Fruit fly (Drosophila melanogaster) whole organism, wandering third instar larva: ENCODE measurements around the gene wisp.

ENCODE experiments used
- Abd-B ChIP-seq: fragments of >200 bp; optimal IDR thresholded peaks from 2 replicates; lab custom pipeline; 2017; ENCODE audit warnings: missing biosample characterization, missing genetic modification characterization
- CG32264 ChIP-seq: fragments of 200-800 bp; sonication (Bioruptor generic); optimal IDR thresholded peaks from 2 replicates; lab custom pipeline; 2016; ENCODE audit warnings: missing biosample characterization, missing genetic modification characterization
- CG9705 ChIP-seq: fragments of 200-800 bp; sonication (Bioruptor generic); optimal IDR thresholded peaks from 2 replicates; lab custom pipeline; 2018; ENCODE audit warnings: missing biosample characterization, mild to moderate bottlenecking, missing genetic modification characterization
- Dfd ChIP-seq: fragments of >200 bp; optimal IDR thresholded peaks from 2 replicates; lab custom pipeline; 2017; ENCODE audit warnings: missing biosample characterization, missing genetic modification characterization
- Dif ChIP-seq: fragments of 200-275, 200-300 bp; sonication (Bioruptor generic); optimal IDR thresholded peaks from 2 replicates; lab custom pipeline; 2018; ENCODE audit warnings: missing biosample characterization, missing genetic modification characterization; ENCODE audit not compliant: partially characterized antibody
- GATAd ChIP-seq: sonication (Bioruptor generic); optimal IDR thresholded peaks from 2 replicates; lab custom pipeline; 2016; ENCODE audit warnings: missing biosample characterization, missing genetic modification characterization
- HLH106 ChIP-seq: fragments of 200-800 bp; optimal IDR thresholded peaks from 3 replicates; lab custom pipeline; 2019; ENCODE audit warnings: missing biosample characterization, mild to moderate bottlenecking, missing genetic modification characterization, moderate library complexity
- Hnf4 ChIP-seq: fragments of 200-800 bp; sonication (Bioruptor generic); optimal IDR thresholded peaks from 2 replicates; lab custom pipeline; 2016; ENCODE audit warnings: missing biosample characterization, mild to moderate bottlenecking, missing genetic modification characterization
- Hr78 ChIP-seq: fragments of >200 bp; optimal IDR thresholded peaks from 2 replicates; lab custom pipeline; 2017; ENCODE audit warnings: missing biosample characterization, missing genetic modification characterization
- Hr83 ChIP-seq: fragments of 200-300 bp; sonication (Bioruptor generic); optimal IDR thresholded peaks from 2 replicates; lab custom pipeline; 2016; ENCODE audit warnings: missing biosample characterization, mild to moderate bottlenecking, missing genetic modification characterization, moderate library complexity; ENCODE audit not compliant: poor library complexity, severe bottlenecking
- Jra ChIP-seq: sonication (Bioruptor generic); optimal IDR thresholded peaks from 2 replicates; lab custom pipeline; 2016; ENCODE audit warnings: missing biosample characterization, missing genetic modification characterization
- Mio ChIP-seq: sonication (Bioruptor generic); optimal IDR thresholded peaks from 2 replicates; lab custom pipeline; 2016; ENCODE audit warnings: missing biosample characterization, missing genetic modification characterization
- Myc ChIP-seq: fragments of >200 bp; optimal IDR thresholded peaks from 2 replicates; lab custom pipeline; 2017
- N ChIP-seq: fragments of >200 bp; optimal IDR thresholded peaks from 2 replicates; lab custom pipeline; 2018; ENCODE audit warnings: missing biosample characterization, missing external identifiers, missing genetic modification characterization
- OdsH ChIP-seq: fragments of 200-800 bp; sonication (Bioruptor generic); optimal IDR thresholded peaks from 2 replicates; lab custom pipeline; 2016; ENCODE audit warnings: missing biosample characterization, mild to moderate bottlenecking, missing genetic modification characterization
- Rel ChIP-seq, 2 experiments: fragments of 200-800 bp; sonication (Bioruptor generic) in 1 of 2; optimal IDR thresholded peaks; 2 replicates in 1 of 2; 3 replicates in 1 of 2; lab custom pipeline; 2016 to 2019; ENCODE audit warnings: mild to moderate bottlenecking in 2 of 2, missing biosample characterization in 2 of 2, missing genetic modification characterization in 2 of 2, moderate library complexity in 1 of 2
- Sp1 ChIP-seq: fragments of 200-800 bp; sonication (Bioruptor generic); optimal IDR thresholded peaks from 3 replicates; lab custom pipeline; 2019; ENCODE audit warnings: missing biosample characterization, mild to moderate bottlenecking, missing genetic modification characterization, moderate library complexity
- Vsx2 ChIP-seq: fragments of 200-300, 225-300 bp; sonication (Bioruptor generic); optimal IDR thresholded peaks from 2 replicates; lab custom pipeline; 2018; ENCODE audit warnings: missing biosample characterization, missing genetic modification characterization; ENCODE audit not compliant: partially characterized antibody
- br ChIP-seq: fragments of 200-800 bp; sonication (Bioruptor generic); optimal IDR thresholded peaks from 2 replicates; lab custom pipeline; 2016; ENCODE audit warnings: missing biosample characterization, missing genetic modification characterization
- brk ChIP-seq: fragments of 200-800 bp; sonication (Bioruptor generic); optimal IDR thresholded peaks from 2 replicates; lab custom pipeline; 2016; ENCODE audit warnings: missing biosample characterization, mild to moderate bottlenecking, missing genetic modification characterization
- dl ChIP-seq, 2 experiments: fragments of 175-275, 200-275 bp in 1 of 2; fragments of 200-275 bp in 1 of 2; sonication (Bioruptor generic); optimal IDR thresholded peaks; lab custom pipeline; 2018; ENCODE audit warnings: mild to moderate bottlenecking in 2 of 2, missing biosample characterization in 2 of 2, missing genetic modification characterization in 2 of 2, moderate library complexity in 2 of 2; ENCODE audit not compliant: partially characterized antibody in 2 of 2, insufficient read depth in 1 of 2
- dmrt93B ChIP-seq: fragments of 200-800 bp; sonication (Bioruptor generic); optimal IDR thresholded peaks from 2 replicates; lab custom pipeline; 2018; ENCODE audit warnings: missing biosample characterization, mild to moderate bottlenecking, missing genetic modification characterization
- dsf ChIP-seq: sonication (Bioruptor generic); optimal IDR thresholded peaks from 2 replicates; lab custom pipeline; 2016; ENCODE audit warnings: missing biosample characterization, missing genetic modification characterization, borderline replicate concordance
- ey ChIP-seq: fragments of 200-800 bp; sonication (Bioruptor generic); optimal IDR thresholded peaks from 2 replicates; lab custom pipeline; 2016; ENCODE audit warnings: missing biosample characterization, missing genetic modification characterization
- foxo ChIP-seq, 2 experiments: fragments of 200-800 bp; sonication (Bioruptor generic); optimal IDR thresholded peaks; 2 replicates in 1 of 2; 3 replicates in 1 of 2; lab custom pipeline; 2016 to 2017; ENCODE audit warnings: missing biosample characterization in 2 of 2, missing genetic modification characterization in 2 of 2
- fru ChIP-seq: fragments of 200-800 bp; sonication (Bioruptor generic); optimal IDR thresholded peaks from 3 replicates; lab custom pipeline; 2016; ENCODE audit warnings: missing biosample characterization, mild to moderate bottlenecking, missing genetic modification characterization
- h ChIP-seq: fragments of 200-800 bp; sonication (Bioruptor generic); optimal IDR thresholded peaks from 3 replicates; lab custom pipeline; 2016; ENCODE audit warnings: missing biosample characterization, mild to moderate bottlenecking, missing genetic modification characterization
- jim ChIP-seq: fragments of 175-275, 200-325 bp; sonication (Bioruptor generic); optimal IDR thresholded peaks from 2 replicates; lab custom pipeline; 2016; ENCODE audit warnings: missing biosample characterization, mild to moderate bottlenecking, missing genetic modification characterization
- lola ChIP-seq: fragments of >200 bp; optimal IDR thresholded peaks from 2 replicates; lab custom pipeline; 2017; ENCODE audit warnings: missing biosample characterization, missing genetic modification characterization
- pan ChIP-seq: fragments of >200 bp; optimal IDR thresholded peaks from 2 replicates; lab custom pipeline; 2017
- psq ChIP-seq: fragments of 200-800 bp; sonication (Bioruptor generic); optimal IDR thresholded peaks from 3 replicates; lab custom pipeline; 2017; ENCODE audit warnings: missing biosample characterization, mild to moderate bottlenecking, missing genetic modification characterization, moderate library complexity
- rgr ChIP-seq: fragments of 200-800 bp; sonication (Bioruptor generic); optimal IDR thresholded peaks from 3 replicates; lab custom pipeline; 2016; ENCODE audit warnings: missing biosample characterization, mild to moderate bottlenecking, missing genetic modification characterization
- sv ChIP-seq: fragments of 200-800 bp; sonication (Bioruptor generic); optimal IDR thresholded peaks from 3 replicates; lab custom pipeline; 2016; ENCODE audit warnings: missing biosample characterization, missing genetic modification characterization
- usp ChIP-seq: fragments of >200 bp; optimal IDR thresholded peaks from 2 replicates; lab custom pipeline; 2017; ENCODE audit warnings: missing biosample characterization, missing genetic modification characterization
- woc ChIP-seq: sonication (Bioruptor generic); optimal IDR thresholded peaks from 2 replicates; lab custom pipeline; 2016; ENCODE audit warnings: missing biosample characterization, mild to moderate bottlenecking, missing genetic modification characterization

The wisp gene

dm6 chrX:11885356-11885755, 8.4 kb upstream of the wisp start:
- no peak for TF ChIP-seq CG9705 (GFP tag; lab: Kevin White, UChicago)
- peak in 1 of 2 experiments; percentile 14 for TF ChIP-seq foxo (GFP tag; optimal IDR thresholded peaks at IDR 0.05; lab: Kevin White, UChicago)

dm6 chrX:11886976-11887375, 6.8 kb upstream of the wisp start, which contains the start of the genes CG10353 and SelG:
Gene CG10353 (minus strand): TSS chrX:11887162.
Gene SelG (plus strand): TSS chrX:11887284.
- no peak for TF ChIP-seq Vsx2 (GFP tag; lab: Kevin White, UChicago)
- TF ChIP-seq CG32264 (GFP tag; lab: Kevin White, UChicago), result no peak
- TF ChIP-seq Abd-B (GFP tag; lab: Kevin White, UChicago), result no peak
- TF ChIP-seq Rel (GFP tag; optimal IDR thresholded peaks at IDR 0.05; lab: Kevin White, UChicago), result no peak
- TF ChIP-seq Rel (tag; optimal IDR thresholded peaks at IDR 0.05; lab: Kevin White, UChicago), result peak; percentile 42
- no peak for TF ChIP-seq pan
- no peak for TF ChIP-seq dmrt93B (GFP tag; lab: Kevin White, UChicago)
- peak; percentile 53 for TF ChIP-seq Myc
- peak; percentile 62 for TF ChIP-seq h (GFP tag; lab: Kevin White, UChicago)
- TF ChIP-seq dl (GFP tag; optimal IDR thresholded peaks at IDR 0.05; lab: Kevin White, UChicago; ENCODE audit: insufficient read depth in 1 of 2, partially characterized antibody in 2 of 2), result no peak
- TF ChIP-seq psq, result no peak
- TF ChIP-seq Jra, result peak; percentile 72
- TF ChIP-seq rgr (GFP tag; lab: Kevin White, UChicago), result peak; percentile 59
- peak; percentile 4 for TF ChIP-seq HLH106 (tag; lab: Kevin White, UChicago)
- no peak for TF ChIP-seq N (GFP tag; lab: Kevin White, UChicago)
- TF ChIP-seq br (GFP tag; lab: Kevin White, UChicago), result peak; percentile 50
- no peak for TF ChIP-seq dsf (GFP tag; lab: Kevin White, UChicago)
- TF ChIP-seq Dfd (GFP tag; lab: Kevin White, UChicago), result no peak
- peak; percentile 44 for TF ChIP-seq Sp1 (GFP tag; lab: Kevin White, UChicago)
- TF ChIP-seq Hnf4 (GFP tag; lab: Kevin White, UChicago), result peak; percentile 86
- peak; percentile 84 for TF ChIP-seq Hr83 (GFP tag; lab: Kevin White, UChicago)
- no peak for TF ChIP-seq Hr78
- TF ChIP-seq sv, result peak; percentile 11
- no peak for TF ChIP-seq Dif (GFP tag; lab: Kevin White, UChicago)
- TF ChIP-seq OdsH (GFP tag; lab: Kevin White, UChicago), result peak; percentile 21
- TF ChIP-seq Mio (GFP tag; lab: Kevin White, UChicago), result no peak
- TF ChIP-seq fru, result peak; percentile 57
- TF ChIP-seq woc (GFP tag; lab: Kevin White, UChicago), result peak; percentile 31
- TF ChIP-seq lola (GFP tag; lab: Kevin White, UChicago), result no peak
- no peak for TF ChIP-seq jim (GFP tag; lab: Kevin White, UChicago)
- peak in 1 of 2 experiments; percentile 56 for TF ChIP-seq foxo (GFP tag; optimal IDR thresholded peaks at IDR 0.05; lab: Kevin White, UChicago)
- peak; percentile 38 for TF ChIP-seq ey (GFP tag; lab: Kevin White, UChicago)

dm6 chrX:11888142-11888541, 5.6 kb upstream of the wisp start, which contains the start of gene CG1840:
Gene CG1840 (plus strand): TSS chrX:11888352.
- TF ChIP-seq Rel (GFP tag; optimal IDR thresholded peaks at IDR 0.05; lab: Kevin White, UChicago) (no peak), Rel (tag; optimal IDR thresholded peaks at IDR 0.05; lab: Kevin White, UChicago) (no peak), Hnf4 (GFP tag; lab: Kevin White, UChicago) (no peak), h (GFP tag; lab: Kevin White, UChicago) (peak; percentile 26), GATAd (no peak), Jra (no peak), usp (GFP tag; lab: Kevin White, UChicago) (no peak), Sp1 (GFP tag; lab: Kevin White, UChicago) (no peak), Hr83 (GFP tag; lab: Kevin White, UChicago) (peak; percentile 10), woc (GFP tag; lab: Kevin White, UChicago) (peak; percentile 62), foxo (GFP tag; optimal IDR thresholded peaks at IDR 0.05; lab: Kevin White, UChicago) (no peak), brk (no peak), lola (GFP tag; lab: Kevin White, UChicago) (no peak), rgr (GFP tag; lab: Kevin White, UChicago) (peak; percentile 24)
- TF ChIP-seq, all 38 proteins: peak for 4
